Fruit fly (Drosophila melanogaster) whole organism, embryonic: ENCODE results near the gene CG14354.
A peak's percentile ranks its signal among the peaks of the same experiment; 100 is the strongest.

Experiments
- C15 ChIP-seq: fragments of 200-800 bp; sonication (Bioruptor generic); IDR thresholded peaks from 3 replicates; pipeline ENCODE4 v1.3.6; 2022; ENCODE audit warnings: missing biosample characterization, missing genetic modification characterization
- CG10462 ChIP-seq: fragments of 200-800 bp; sonication (Bioruptor generic); optimal IDR thresholded peaks from 2 replicates; lab custom pipeline; 2016; ENCODE audit warnings: missing biosample characterization, missing genetic modification characterization
- CG10543 ChIP-seq: fragments of 200-800 bp; sonication (Bioruptor generic); optimal IDR thresholded peaks from 3 replicates; lab custom pipeline; 2017; ENCODE audit warnings: missing biosample characterization, mild to moderate bottlenecking, missing genetic modification characterization, moderate library complexity
- CG11504 ChIP-seq: fragments of 200-800 bp; sonication (Bioruptor generic); optimal IDR thresholded peaks from 3 replicates; lab custom pipeline; 2019; ENCODE audit warnings: missing biosample characterization, mild to moderate bottlenecking, missing genetic modification characterization, moderate library complexity
- CG1233 ChIP-seq: fragments of 200-800 bp; sonication (Bioruptor generic); optimal IDR thresholded peaks from 4 replicates; lab custom pipeline; 2018; ENCODE audit warnings: missing biosample characterization, mild to moderate bottlenecking, missing genetic modification characterization
- CG12391 ChIP-seq: fragments of 200-800 bp; sonication (Bioruptor generic); optimal IDR thresholded peaks from 3 replicates; lab custom pipeline; 2018; ENCODE audit warnings: missing biosample characterization, mild to moderate bottlenecking, missing genetic modification characterization, moderate library complexity
- CG13296 ChIP-seq: fragments of 200-800 bp; sonication (Bioruptor generic); optimal IDR thresholded peaks from 3 replicates; lab custom pipeline; 2018; ENCODE audit warnings: missing biosample characterization, mild to moderate bottlenecking, missing genetic modification characterization
- CG13624 ChIP-seq: fragments of 200-800 bp; sonication (Bioruptor generic); optimal IDR thresholded peaks from 2 replicates; lab custom pipeline; 2016; ENCODE audit warnings: missing biosample characterization, missing genetic modification characterization
- CG1529 ChIP-seq: fragments of 200-800 bp; sonication (Bioruptor generic); optimal IDR thresholded peaks from 3 replicates; lab custom pipeline; 2018; ENCODE audit warnings: missing biosample characterization, missing genetic modification characterization
- CG15479 ChIP-seq: fragments of 200-800 bp; sonication (Bioruptor generic); optimal IDR thresholded peaks from 3 replicates; lab custom pipeline; 2019; ENCODE audit warnings: missing biosample characterization, mild to moderate bottlenecking, missing genetic modification characterization, moderate library complexity
- CG17359 ChIP-seq: fragments of 200-800 bp; sonication (Bioruptor generic); optimal IDR thresholded peaks from 3 replicates; lab custom pipeline; 2018; ENCODE audit warnings: missing biosample characterization, mild to moderate bottlenecking, missing genetic modification characterization, moderate library complexity
- CG17612 ChIP-seq: fragments of 200-800 bp; sonication (Bioruptor generic); IDR thresholded peaks from 2 replicates; pipeline ENCODE4 v1.3.6; 2022; ENCODE audit warnings: missing biosample characterization, missing genetic modification characterization
- CG18619 ChIP-seq: fragments of 200-800 bp; sonication (Bioruptor generic); optimal IDR thresholded peaks from 3 replicates; lab custom pipeline; 2017; ENCODE audit warnings: missing biosample characterization, mild to moderate bottlenecking, missing genetic modification characterization
- CG31224 ChIP-seq: fragments of 200-800 bp; sonication (Bioruptor generic); IDR thresholded peaks from 2 replicates; pipeline ENCODE4 v1.3.6; 2022; ENCODE audit warnings: missing biosample characterization, missing genetic modification characterization
- CG3281 ChIP-seq: fragments of 200-800 bp; sonication (Bioruptor generic); optimal IDR thresholded peaks from 3 replicates; lab custom pipeline; 2017; ENCODE audit warnings: missing biosample characterization, mild to moderate bottlenecking, missing genetic modification characterization
- CG3847 ChIP-seq: fragments of 200-800 bp; sonication (Bioruptor generic); IDR thresholded peaks from 2 replicates; pipeline ENCODE4 v1.3.6; 2022; ENCODE audit warnings: missing biosample characterization, missing genetic modification characterization
- CG4282 ChIP-seq: fragments of 200-800 bp; sonication (Bioruptor generic); optimal IDR thresholded peaks from 2 replicates; lab custom pipeline; 2016; ENCODE audit warnings: missing biosample characterization, missing genetic modification characterization
- CG5245 ChIP-seq: fragments of 200-800 bp; sonication (Bioruptor generic); optimal IDR thresholded peaks from 3 replicates; lab custom pipeline; 2016; ENCODE audit warnings: missing biosample characterization, missing genetic modification characterization
- CG6765 ChIP-seq: fragments of 200-800 bp; sonication (Bioruptor generic); optimal IDR thresholded peaks from 3 replicates; lab custom pipeline; 2017; ENCODE audit warnings: missing biosample characterization, mild to moderate bottlenecking, missing genetic modification characterization
- CG7556 ChIP-seq: fragments of 200-800 bp; sonication (Bioruptor generic); optimal IDR thresholded peaks from 2 replicates; lab custom pipeline; 2017; ENCODE audit warnings: missing biosample characterization, mild to moderate bottlenecking, missing genetic modification characterization
- CG9609 ChIP-seq: fragments of 200-800 bp; sonication (Bioruptor generic); optimal IDR thresholded peaks from 3 replicates; lab custom pipeline; 2016; ENCODE audit warnings: missing biosample characterization, missing genetic modification characterization
- CG9932 ChIP-seq: fragments of 200-800 bp; sonication (Bioruptor generic); IDR thresholded peaks from 2 replicates; pipeline ENCODE4 v1.3.6; 2022; ENCODE audit warnings: missing biosample characterization, missing genetic modification characterization
- CoRest ChIP-seq: fragments of 200-800 bp; sonication (Bioruptor generic); optimal IDR thresholded peaks from 3 replicates; lab custom pipeline; 2018; ENCODE audit warnings: missing biosample characterization, mild to moderate bottlenecking, missing genetic modification characterization, moderate library complexity
- Deaf1 ChIP-seq: fragments of 200-800 bp; optimal IDR thresholded peaks from 3 replicates; lab custom pipeline; 2019; ENCODE audit warnings: missing biosample characterization, mild to moderate bottlenecking, missing genetic modification characterization, moderate library complexity
- Ets97D ChIP-seq: fragments of 200-800 bp; sonication (Bioruptor generic); optimal IDR thresholded peaks from 3 replicates; lab custom pipeline; 2016; ENCODE audit warnings: missing biosample characterization, missing genetic modification characterization
- Fer1 ChIP-seq: fragments of 200-800 bp; sonication (Bioruptor generic); optimal IDR thresholded peaks from 2 replicates; lab custom pipeline; 2017; ENCODE audit warnings: missing biosample characterization, mild to moderate bottlenecking, missing genetic modification characterization
- Fer3 ChIP-seq: fragments of 200-800 bp; sonication (Bioruptor generic); optimal IDR thresholded peaks from 2 replicates; lab custom pipeline; 2018; ENCODE audit warnings: missing biosample characterization, mild to moderate bottlenecking, missing genetic modification characterization, moderate library complexity
- GATAe ChIP-seq: fragments of 200-800 bp; sonication (Bioruptor generic); conservative IDR thresholded peaks from 2 replicates; pipeline ENCODE4 v1.3.6; 2022; ENCODE audit warnings: missing biosample characterization, missing genetic modification characterization
- Mrtf ChIP-seq: fragments of 200-800 bp; sonication (Bioruptor generic); IDR thresholded peaks from 3 replicates; pipeline ENCODE4 v1.3.6; 2022; ENCODE audit warnings: missing biosample characterization, missing genetic modification characterization
- Nf-YB ChIP-seq: fragments of 200-800 bp; sonication (Bioruptor generic); optimal IDR thresholded peaks from 3 replicates; lab custom pipeline; 2019; ENCODE audit warnings: missing biosample characterization, mild to moderate bottlenecking, missing genetic modification characterization, moderate library complexity
- PHDP ChIP-seq: fragments of 200-800 bp; sonication (Bioruptor generic); optimal IDR thresholded peaks from 3 replicates; lab custom pipeline; 2018; ENCODE audit warnings: missing biosample characterization, mild to moderate bottlenecking, missing genetic modification characterization, moderate library complexity
- Pdp1 ChIP-seq, 2 experiments: fragments of 200-800 bp; sonication (Bioruptor generic); optimal IDR thresholded peaks; 3 replicates each; lab custom pipeline; 2016; ENCODE audit warnings: missing biosample characterization in 2 of 2, missing genetic modification characterization in 2 of 2, mild to moderate bottlenecking in 1 of 2, moderate library complexity in 1 of 2
- Sin3A ChIP-seq: fragments of >200 bp; optimal IDR thresholded peaks from 2 replicates; lab custom pipeline; 2018
- Trl ChIP-seq, 3 experiments: fragments of >200 bp in 2 of 3; fragments of 200-800 bp in 1 of 3; sonication (Bioruptor generic) in 1 of 3; optimal IDR thresholded peaks; 2 replicates in 1 of 3; 3 replicates in 2 of 3; lab custom pipeline; 2016 to 2017; ENCODE audit warnings: missing biosample characterization in 1 of 3, missing genetic modification characterization in 1 of 3
- abd-A ChIP-seq: fragments of 200-800 bp; sonication (Bioruptor generic); optimal IDR thresholded peaks from 3 replicates; lab custom pipeline; 2019; ENCODE audit warnings: missing biosample characterization, mild to moderate bottlenecking, missing genetic modification characterization, moderate library complexity
- ara ChIP-seq: fragments of 200-800 bp; sonication (Bioruptor generic); IDR thresholded peaks from 2 replicates; pipeline ENCODE4 v1.3.6; 2022; ENCODE audit warnings: missing biosample characterization, missing genetic modification characterization
- bcd ChIP-seq: fragments of 200-800 bp; sonication (Bioruptor generic); optimal IDR thresholded peaks from 2 replicates; lab custom pipeline; 2017; ENCODE audit warnings: missing biosample characterization, mild to moderate bottlenecking, missing genetic modification characterization
- caup ChIP-seq: fragments of 200-800 bp; sonication (Bioruptor generic); optimal IDR thresholded peaks from 3 replicates; lab custom pipeline; 2017; ENCODE audit warnings: missing biosample characterization, mild to moderate bottlenecking, missing genetic modification characterization, moderate library complexity; ENCODE audit not compliant: severe bottlenecking
- chm ChIP-seq: fragments of 200-800 bp; sonication (Bioruptor generic); IDR thresholded peaks from 2 replicates; pipeline ENCODE4 v1.3.6; 2022; ENCODE audit warnings: missing biosample characterization, missing genetic modification characterization
- corto ChIP-seq: fragments of 200-800 bp; sonication (Bioruptor generic); optimal IDR thresholded peaks from 2 replicates; lab custom pipeline; 2016; ENCODE audit warnings: missing biosample characterization, mild to moderate bottlenecking, missing genetic modification characterization, moderate library complexity
- esg ChIP-seq: fragments of 200-800 bp; sonication (Bioruptor generic); conservative IDR thresholded peaks from 2 replicates; pipeline ENCODE4 v1.3.6; 2022; ENCODE audit warnings: missing biosample characterization, missing genetic modification characterization
- fru ChIP-seq: fragments of >200 bp; optimal IDR thresholded peaks from 2 replicates; lab custom pipeline; 2017
- lab ChIP-seq: fragments of 200-800 bp; sonication (Bioruptor generic); optimal IDR thresholded peaks from 3 replicates; lab custom pipeline; 2017; ENCODE audit warnings: missing biosample characterization, missing genetic modification characterization, mild to moderate bottlenecking, moderate library complexity, missing genetic modification reagents
- lilli ChIP-seq: fragments of 200-800 bp; sonication (Bioruptor generic); optimal IDR thresholded peaks from 3 replicates; lab custom pipeline; 2016; ENCODE audit warnings: missing biosample characterization, missing genetic modification characterization
- nau ChIP-seq: fragments of 200-800 bp; sonication (Bioruptor generic); optimal IDR thresholded peaks from 3 replicates; lab custom pipeline; 2017; ENCODE audit warnings: missing biosample characterization, mild to moderate bottlenecking, missing genetic modification characterization, missing genetic modification reagents
- sens-2 ChIP-seq: fragments of 200-800 bp; sonication (Bioruptor generic); IDR thresholded peaks from 2 replicates; pipeline ENCODE4 v1.3.6; 2022; ENCODE audit warnings: missing biosample characterization, missing genetic modification characterization
- slbo ChIP-seq: fragments of 200-800 bp; sonication (Bioruptor generic); IDR thresholded peaks from 2 replicates; pipeline ENCODE4 v1.3.6; 2022; ENCODE audit warnings: missing biosample characterization, missing genetic modification characterization
- sug ChIP-seq: fragments of 200-800 bp; optimal IDR thresholded peaks from 2 replicates; lab custom pipeline; 2019; ENCODE audit warnings: missing biosample characterization, mild to moderate bottlenecking, missing genetic modification characterization, moderate library complexity
- trh ChIP-seq: fragments of 200-800 bp; sonication (Bioruptor generic); optimal IDR thresholded peaks from 2 replicates; lab custom pipeline; 2016; ENCODE audit warnings: missing biosample characterization, missing genetic modification characterization
- tup ChIP-seq: fragments of 200-800 bp; sonication (Bioruptor generic); optimal IDR thresholded peaks from 2 replicates; lab custom pipeline; 2016; ENCODE audit warnings: missing biosample characterization, mild to moderate bottlenecking, missing genetic modification characterization, moderate library complexity

The CG14354 gene

dm6 chr3R:25855594-25856305, 40.5 kb downstream of the CG14354 start, which contains the start of gene CG5890:
TSS of gene CG5890 (plus strand) at chr3R:25856154.
- no peak for TF ChIP-seq CG5245
- no peak for TF ChIP-seq GATAe (GFP tag; lab: Robert Waterston, UW)
- TF ChIP-seq CG1233 (GFP tag; lab: Kevin White, UChicago) = peak; percentile 1
- peak; percentile 25 for TF ChIP-seq bcd (GFP tag; lab: Kevin White, UChicago)
- no peak for TF ChIP-seq Trl (optimal IDR thresholded peaks at IDR 0.05; lab: Kevin White, UChicago)
- no peak for TF ChIP-seq Trl (GFP tag; optimal IDR thresholded peaks at IDR 0.05; lab: Kevin White, UChicago)
- TF ChIP-seq Nf-YB (GFP tag; lab: Kevin White, UChicago) = no peak
- no peak for TF ChIP-seq CG17612 (GFP tag; lab: Robert Waterston, UW)
- peak; percentile 73 for TF ChIP-seq Fer1 (GFP tag; lab: Kevin White, UChicago)
- no peak for TF ChIP-seq CG10462 (GFP tag; lab: Kevin White, UChicago)
- no peak for TF ChIP-seq CG3847 (GFP tag; lab: Robert Waterston, UW)
- TF ChIP-seq esg (GFP tag; lab: Robert Waterston, UW) = no peak
- no peak for TF ChIP-seq CG1529 (GFP tag; lab: Kevin White, UChicago)
- TF ChIP-seq CG7556 (GFP tag; lab: Kevin White, UChicago) = peak; percentile 50
- TF ChIP-seq trh = no peak
- TF ChIP-seq ara (GFP tag; lab: Robert Waterston, UW) = no peak
- TF ChIP-seq CG11504 (tag; lab: Kevin White, UChicago) = peak; percentile 55
- TF ChIP-seq chm (GFP tag; lab: Robert Waterston, UW) = no peak
- peak; percentile 21 for TF ChIP-seq CG6765 (GFP tag; lab: Kevin White, UChicago)
- no peak for TF ChIP-seq Sin3A (lab: Kevin White, UChicago)
- TF ChIP-seq CG31224 = no peak
- 0 out of 2 replicates have a peak, but pooled peaks have one; percentile 14 for TF ChIP-seq CG9932 (GFP tag; lab: Robert Waterston, UW)
- peak; percentile 6 for TF ChIP-seq caup (GFP tag; lab: Kevin White, UChicago)
- TF ChIP-seq lilli (GFP tag; lab: Kevin White, UChicago) = no peak
- TF ChIP-seq sens-2 (GFP tag; lab: Robert Waterston, UW) = no peak
- 0 out of 3 replicates have a peak, but pooled peaks have one; percentile 8 for TF ChIP-seq Mrtf
- TF ChIP-seq CG15479 = no peak
- peak; percentile 64 for TF ChIP-seq lab (GFP tag; lab: Kevin White, UChicago)
- peak; percentile 32 for TF ChIP-seq sug (tag; lab: Kevin White, UChicago)
- TF ChIP-seq CG4282 (GFP tag; lab: Kevin White, UChicago) = no peak
- no peak for TF ChIP-seq CG17359 (tag; lab: Kevin White, UChicago)
- TF ChIP-seq Pdp1 (GFP tag; optimal IDR thresholded peaks at IDR 0.05; lab: Kevin White, UChicago) = no peak
- TF ChIP-seq nau = no peak
- no peak for TF ChIP-seq CG9609
- no peak for TF ChIP-seq Fer3 (tag; lab: Kevin White, UChicago)
- TF ChIP-seq Ets97D (GFP tag; lab: Kevin White, UChicago) = no peak
- no peak for TF ChIP-seq PHDP (tag; lab: Kevin White, UChicago)
- TF ChIP-seq Deaf1 = peak; percentile 94
- TF ChIP-seq CG13296 (GFP tag; lab: Kevin White, UChicago) = peak; percentile 58
- no peak for TF ChIP-seq C15 (GFP tag; lab: Robert Waterston, UW)
- no peak for TF ChIP-seq tup (GFP tag; lab: Kevin White, UChicago)
- TF ChIP-seq CG18619 (GFP tag; lab: Kevin White, UChicago) = peak; percentile 37
- no peak for TF ChIP-seq CG12391 (tag; lab: Kevin White, UChicago)
- TF ChIP-seq fru (lab: Kevin White, UChicago) = no peak
- no peak for TF ChIP-seq corto (GFP tag; lab: Kevin White, UChicago)
- TF ChIP-seq CG3281 (GFP tag; lab: Kevin White, UChicago) = peak; percentile 71
- TF ChIP-seq slbo (GFP tag; lab: Robert Waterston, UW) = peak; percentile 29; the same call in 1 of the 2 replicates
- TF ChIP-seq CG13624 (GFP tag; lab: Kevin White, UChicago) = no peak
- TF ChIP-seq abd-A (tag; lab: Kevin White, UChicago) = no peak
- TF ChIP-seq CG10543 = peak; percentile 34
- TF ChIP-seq CoRest (tag; lab: Kevin White, UChicago) = peak; percentile 27
